Worm (Caenorhabditis elegans) whole organism, early embryonic: ENCODE measurements around the gene F53E10.5.

Source experiments
- B0310.2 ChIP-seq: sonication (generic microtip); optimal IDR thresholded peaks from 2 replicates; lab custom pipeline; 2016; ENCODE audit warnings: mild to moderate bottlenecking, missing genetic modification characterization, missing compliant biosample characterization
- F13C5.2 ChIP-seq: sonication (generic microtip); optimal IDR thresholded peaks from 2 replicates; lab custom pipeline; 2017; ENCODE audit warnings: mild to moderate bottlenecking, missing genetic modification characterization, inconsistent platforms, missing compliant biosample characterization
- aly-1 ChIP-seq: sonication (generic microtip); optimal IDR thresholded peaks from 2 replicates; lab custom pipeline; 2016; ENCODE audit warnings: missing genetic modification characterization, missing compliant biosample characterization
- ama-1 ChIP-seq: fragments of 150-350 bp; optimal IDR thresholded peaks from 2 replicates; lab custom pipeline; 2014
- ceh-13 ChIP-seq: fragments of 200-800 bp; sonication (Bioruptor generic); optimal IDR thresholded peaks from 2 replicates; lab custom pipeline; 2018; ENCODE audit warnings: mild to moderate bottlenecking, missing genetic modification characterization, missing compliant biosample characterization
- ceh-36 ChIP-seq: sonication (generic microtip); optimal IDR thresholded peaks from 2 replicates; lab custom pipeline; 2016; ENCODE audit warnings: missing genetic modification characterization, inconsistent platforms, missing compliant biosample characterization
- ets-7 ChIP-seq: sonication (generic microtip); optimal IDR thresholded peaks from 2 replicates; lab custom pipeline; 2016; ENCODE audit warnings: missing genotype, missing genetic modification characterization, missing compliant biosample characterization
- flt-1 ChIP-seq: fragments of 200-800 bp; sonication (Bioruptor generic); IDR thresholded peaks from 2 replicates; pipeline ENCODE4 v1.3.6; 2022; ENCODE audit warnings: missing genetic modification characterization, missing compliant biosample characterization
- hmbx-1 ChIP-seq: sonication (generic microtip); optimal IDR thresholded peaks from 2 replicates; lab custom pipeline; 2016; ENCODE audit warnings: mild to moderate bottlenecking, missing genetic modification characterization, missing compliant biosample characterization
- hmg-4 ChIP-seq: fragments of 200-800 bp; sonication (Bioruptor generic); optimal IDR thresholded peaks from 2 replicates; lab custom pipeline; 2018; ENCODE audit warnings: mild to moderate bottlenecking, missing genetic modification characterization, missing compliant biosample characterization
- hnd-1 ChIP-seq: sonication (generic microtip); optimal IDR thresholded peaks from 2 replicates; lab custom pipeline; 2016; ENCODE audit warnings: missing genetic modification characterization, missing compliant biosample characterization
- pes-1 ChIP-seq: fragments of 200-800 bp; sonication (Bioruptor generic); IDR thresholded peaks from 2 replicates; pipeline ENCODE4 v1.3.6; 2022; ENCODE audit warnings: missing genetic modification reagents, missing genetic modification characterization, missing compliant biosample characterization
- scrt-1 ChIP-seq: fragments of 200-800 bp; sonication (Bioruptor generic); IDR thresholded peaks from 2 replicates; pipeline ENCODE4 v1.3.6; 2022; ENCODE audit warnings: missing genetic modification characterization, missing compliant biosample characterization
- sea-1 ChIP-seq: fragments of 200-800 bp; sonication (Bioruptor generic); conservative IDR thresholded peaks from 2 replicates; pipeline ENCODE4 v1.3.6; 2022; ENCODE audit warnings: missing genetic modification characterization, missing compliant biosample characterization
- tbx-11 ChIP-seq: fragments of 200-800 bp; sonication (Bioruptor generic); IDR thresholded peaks from 2 replicates; pipeline ENCODE4 v1.3.6; 2022; ENCODE audit warnings: missing genetic modification characterization, missing compliant biosample characterization
- tbx-37 ChIP-seq: fragments of 200-800 bp; sonication (Bioruptor generic); conservative IDR thresholded peaks from 2 replicates; pipeline ENCODE4 v1.3.6; 2022; ENCODE audit warnings: missing genetic modification reagents, missing genetic modification characterization, missing compliant biosample characterization
- tra-4 ChIP-seq: sonication (generic microtip); optimal IDR thresholded peaks from 2 replicates; lab custom pipeline; 2017; ENCODE audit warnings: missing genetic modification characterization, missing compliant biosample characterization

Gene F53E10.5

DNA sequence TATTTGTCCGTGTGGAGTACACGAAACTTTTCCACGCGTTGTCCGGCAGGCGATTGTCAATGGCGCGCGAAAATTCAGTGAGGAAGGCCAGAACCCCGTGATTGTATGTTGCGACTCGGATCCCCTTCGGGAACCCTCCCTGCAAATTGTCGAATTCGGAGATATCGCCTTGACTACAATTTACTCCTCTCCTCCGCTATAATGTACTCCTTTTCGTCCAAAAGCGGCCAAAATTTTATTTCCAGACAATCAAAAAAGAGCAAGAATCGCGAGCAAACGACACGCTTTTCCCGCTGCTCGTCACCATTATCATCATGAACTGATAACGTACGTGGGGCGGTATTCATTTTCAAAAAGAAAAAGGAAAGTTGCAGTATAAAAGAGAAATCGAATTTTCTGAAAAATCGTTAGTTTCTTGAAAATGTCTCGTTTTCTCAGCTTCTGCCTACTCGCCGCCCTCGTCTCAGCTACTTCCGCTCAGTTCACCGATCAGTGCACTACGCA lies 6.5 kb downstream of the F53E10.5 start, which contains the start of gene irg-3:
TSS of gene irg-3 (plus strand) at position 419 of the 504 bp plus-strand sequence.
- TF ChIP-seq tbx-11 (GFP tag; lab: Robert Waterston, UW) (no peak), aly-1 (tag; lab: Kevin White, UChicago) (no peak), tbx-37 (GFP tag; lab: Robert Waterston, UW) (no peak), hmbx-1 (tag; lab: Kevin White, UChicago) (no peak), scrt-1 (no peak), hnd-1 (tag; lab: Kevin White, UChicago) (no peak), tra-4 (tag; lab: Kevin White, UChicago) (no peak), ceh-36 (no peak), B0310.2 (tag; lab: Kevin White, UChicago) (no peak), ets-7 (tag; lab: Kevin White, UChicago) (no peak), hmg-4 (GFP tag; lab: Kevin White, UChicago) (no peak), flt-1 (GFP tag; lab: Robert Waterston, UW) (no peak)

DNA sequence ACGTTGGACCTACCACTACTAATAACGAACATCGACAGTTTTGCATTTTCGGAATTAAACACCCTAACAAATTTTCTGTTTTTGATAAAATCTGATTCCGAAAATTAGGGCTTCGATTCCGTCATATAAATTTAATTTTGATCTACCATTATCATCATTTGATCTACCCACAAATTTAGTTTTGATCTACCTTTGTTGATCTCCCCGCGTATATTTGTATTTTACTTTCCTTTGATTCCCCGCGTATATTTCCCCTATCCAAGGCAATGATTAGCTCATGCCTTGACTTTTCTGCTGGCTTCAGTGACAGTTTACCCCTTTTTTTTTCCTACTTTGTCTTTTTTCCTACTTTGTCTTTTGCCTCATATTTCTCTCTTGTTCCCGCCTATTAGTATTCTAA lies 8.9 kb downstream of the F53E10.5 start:
- TF ChIP-seq F13C5.2, result no peak
- no peak for TF ChIP-seq flt-1 (GFP tag; lab: Robert Waterston, UW)
- TF ChIP-seq pes-1 (GFP tag; lab: Robert Waterston, UW), result no peak
- no peak for TF ChIP-seq hmg-4 (GFP tag; lab: Kevin White, UChicago)
- no peak for TF ChIP-seq B0310.2 (tag; lab: Kevin White, UChicago)
- TF ChIP-seq scrt-1, result no peak
- TF ChIP-seq sea-1, result no peak
- TF ChIP-seq ets-7 (tag; lab: Kevin White, UChicago), result no peak
- TF ChIP-seq tbx-37 (GFP tag; lab: Robert Waterston, UW), result no peak
- no peak for TF ChIP-seq aly-1 (tag; lab: Kevin White, UChicago)
- no peak for TF ChIP-seq ceh-36
- TF ChIP-seq ceh-13, result no peak
- TF ChIP-seq hnd-1 (tag; lab: Kevin White, UChicago), result no peak
- TF ChIP-seq tra-4 (tag; lab: Kevin White, UChicago), result no peak
- no peak for TF ChIP-seq hmbx-1 (tag; lab: Kevin White, UChicago)
- no peak for TF ChIP-seq ama-1 (lab: Kevin White, UChicago)
- no peak for TF ChIP-seq tbx-11 (GFP tag; lab: Robert Waterston, UW)

DNA sequence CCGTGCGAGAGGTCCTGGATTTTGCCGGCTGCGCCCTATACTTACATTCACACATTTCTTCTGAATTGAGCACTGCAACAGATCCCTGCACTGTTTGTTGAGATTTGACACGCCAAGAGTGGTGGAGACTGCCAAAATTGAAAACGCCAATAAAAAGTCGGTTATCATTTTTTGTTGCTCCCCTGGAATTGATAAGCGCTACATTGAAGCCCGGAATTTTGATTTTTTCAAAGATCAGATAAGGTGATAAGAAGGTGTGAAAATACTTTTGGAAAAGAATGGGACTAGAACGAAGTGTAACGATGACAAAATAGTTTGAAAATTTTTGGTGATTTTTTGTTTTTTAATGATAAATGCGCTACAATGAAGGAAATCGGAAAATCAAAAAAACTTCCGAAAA lies 13.0 kb downstream of the F53E10.5 start, which contains the start of gene C29G2.6:
TSS of gene C29G2.6 (minus strand) at position 182 of the 400 bp plus-strand sequence.
- TF ChIP-seq ama-1 (lab: Kevin White, UChicago) (no peak), tbx-37 (GFP tag; lab: Robert Waterston, UW) (no peak), hmbx-1 (tag; lab: Kevin White, UChicago) (no peak), hnd-1 (tag; lab: Kevin White, UChicago) (no peak), hmg-4 (GFP tag; lab: Kevin White, UChicago) (no peak)

- TF ChIP-seq hmbx-1 (tag; lab: Kevin White, UChicago), result no peak
- no peak for TF ChIP-seq ceh-36
- TF ChIP-seq B0310.2 (tag; lab: Kevin White, UChicago), result no peak
- TF ChIP-seq tra-4 (tag; lab: Kevin White, UChicago), result no peak
- no peak for TF ChIP-seq ama-1 (lab: Kevin White, UChicago)
- TF ChIP-seq scrt-1, result no peak
- no peak for TF ChIP-seq ceh-13
- TF ChIP-seq pes-1 (GFP tag; lab: Robert Waterston, UW), result no peak
- TF ChIP-seq sea-1, result no peak
- no peak for TF ChIP-seq flt-1 (GFP tag; lab: Robert Waterston, UW)
Observed at ce11 chrV:2580598-2580997, 18.1 kb downstream of the F53E10.5 start, which contains the start of gene C29G2.3. Gene C29G2.3 (plus strand): TSS chrV:2580898.

DNA sequence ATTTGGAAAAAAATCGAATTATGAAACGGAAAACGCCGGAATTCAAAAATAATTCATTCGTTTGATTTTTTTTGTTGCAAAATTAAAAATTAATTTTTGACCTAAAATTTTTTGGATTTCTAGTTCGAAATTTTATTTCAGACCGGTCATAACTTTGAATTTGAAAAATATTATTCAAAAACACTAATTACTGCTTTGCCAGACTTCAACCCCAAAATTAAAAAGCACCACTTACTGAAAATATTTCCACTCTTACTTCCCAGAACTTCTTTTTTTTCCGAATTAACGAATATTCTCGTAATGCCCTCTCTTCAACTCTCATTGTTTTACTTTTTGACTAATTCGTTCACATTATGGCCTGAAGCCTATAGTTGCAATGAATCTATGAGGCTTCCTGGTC lies 21.1 kb downstream of the F53E10.5 start, which contains the start of gene srt-4:
TSS of gene srt-4 (plus strand) at position 301 of the 400 bp plus-strand sequence.
- TF ChIP-seq ama-1 (lab: Kevin White, UChicago), result no peak

DNA sequence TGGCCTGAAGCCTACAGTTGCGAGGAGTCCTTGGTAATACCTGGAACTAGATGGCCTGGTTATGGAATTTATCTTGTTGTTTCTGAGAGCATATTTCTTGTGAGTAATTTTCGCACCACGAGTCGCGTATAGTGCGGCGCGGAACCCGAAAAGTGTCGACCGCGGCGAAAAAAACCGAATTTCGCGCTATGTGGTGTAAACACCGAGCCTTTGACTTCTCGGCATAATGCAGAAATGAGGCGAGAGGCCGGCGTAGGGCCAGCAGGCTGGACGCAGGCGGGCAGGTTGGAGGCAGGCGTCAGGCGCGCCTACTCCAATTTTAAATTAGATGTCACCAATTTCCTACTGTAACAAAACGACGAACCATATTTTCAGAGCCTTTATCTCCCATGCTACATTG lies 23.0 kb downstream of the F53E10.5 start:
- no peak for TF ChIP-seq tbx-37 (GFP tag; lab: Robert Waterston, UW)

- no peak for TF ChIP-seq flt-1 (GFP tag; lab: Robert Waterston, UW)
- no peak for TF ChIP-seq ets-7 (tag; lab: Kevin White, UChicago)
- no peak for TF ChIP-seq scrt-1
- no peak for TF ChIP-seq hnd-1 (tag; lab: Kevin White, UChicago)
- no peak for TF ChIP-seq ama-1 (lab: Kevin White, UChicago)
Observed at ce11 chrV:2573881-2574280, 24.8 kb downstream of the F53E10.5 start, which contains the start of gene nhr-290. Gene nhr-290 (plus strand): TSS chrV:2574181.

ce11 chrV:2573108-2573507 lies 25.6 kb downstream of the F53E10.5 start, which contains the start of gene srj-20:
Gene srj-20 (minus strand): TSS chrV:2573208.
- TF ChIP-seq flt-1 (GFP tag; lab: Robert Waterston, UW) (no peak), ets-7 (tag; lab: Kevin White, UChicago) (no peak), tbx-37 (GFP tag; lab: Robert Waterston, UW) (no peak), ama-1 (lab: Kevin White, UChicago) (no peak), hnd-1 (tag; lab: Kevin White, UChicago) (no peak), pes-1 (GFP tag; lab: Robert Waterston, UW) (no peak), hmg-4 (GFP tag; lab: Kevin White, UChicago) (no peak), aly-1 (tag; lab: Kevin White, UChicago) (no peak), scrt-1 (no peak), tbx-11 (GFP tag; lab: Robert Waterston, UW) (no peak), B0310.2 (tag; lab: Kevin White, UChicago) (no peak), F13C5.2 (no peak), sea-1 (no peak), hmbx-1 (tag; lab: Kevin White, UChicago) (no peak), tra-4 (tag; lab: Kevin White, UChicago) (no peak), ceh-13 (no peak), ceh-36 (no peak)
